Worm (Caenorhabditis elegans): ENCODE data around the gene twnk-1.

twnk-1 gene

DNA sequence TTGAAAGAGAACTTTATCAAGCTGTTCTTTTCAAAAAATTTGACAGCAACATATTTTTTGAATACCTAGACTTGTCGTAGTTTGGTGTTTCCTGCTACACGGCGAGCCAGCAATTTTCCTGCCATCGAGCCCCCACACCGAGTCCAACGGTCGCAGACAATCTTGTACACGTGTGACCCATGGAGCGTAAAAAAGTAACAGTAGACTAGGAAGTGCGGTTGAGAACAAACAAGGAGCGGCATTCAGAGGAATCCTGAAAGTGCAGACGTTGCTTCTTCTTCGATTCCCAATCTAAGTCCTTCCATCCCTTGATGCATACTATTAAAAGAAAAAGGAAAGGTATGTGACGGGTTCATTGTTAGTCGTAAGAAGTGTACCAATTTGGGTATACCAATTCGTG is at the start of gene twnk-1:
Gene twnk-1, plus strand, starts transcription at position 301 of the 400 bp plus-strand sequence.
- no peak for TF ChIP-seq elt-3 (tag; optimal IDR thresholded peaks at IDR 0.05)

DNA sequence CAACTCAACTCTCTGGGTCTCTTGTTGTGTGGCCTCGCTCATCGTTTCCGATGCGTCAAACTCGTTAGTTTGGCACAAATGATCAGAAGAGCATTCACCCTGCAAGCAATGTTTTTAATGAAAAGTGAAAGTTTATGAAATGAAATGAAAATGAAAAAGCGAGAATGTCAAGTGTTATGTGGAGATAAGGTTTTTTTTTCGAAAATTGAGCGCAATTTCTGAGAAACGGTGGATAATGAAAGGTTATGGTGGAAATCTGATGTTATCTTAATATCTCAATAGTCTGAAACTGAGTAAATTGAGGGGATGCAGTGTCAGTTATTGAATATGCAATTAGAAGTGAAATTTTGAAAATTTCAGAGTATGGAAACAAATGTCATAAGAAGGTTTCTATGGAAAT is 47.8 kb upstream of the twnk-1 start, which contains the start of gene gnrr-4:
Gene gnrr-4, minus strand, starts transcription at position 101 of the 400 bp plus-strand sequence.
- TF ChIP-seq sem-4 (tag; optimal IDR thresholded peaks at IDR 0.05) (no peak), ztf-1 (GFP tag; conservative IDR thresholded peaks at IDR 0.05) (no peak), dmd-4 (tag; optimal IDR thresholded peaks at IDR 0.05) (no peak), ama-1 (optimal IDR thresholded peaks at IDR 0.05) (no peak), unc-62 (GFP tag; optimal IDR thresholded peaks at IDR 0.05) (no peak), alr-1 (tag; optimal IDR thresholded peaks at IDR 0.05) (no peak), snpc-4 (tag; optimal IDR thresholded peaks at IDR 0.05) (no peak), peb-1 (tag; optimal IDR thresholded peaks at IDR 0.05) (no peak), gmeb-1 (tag; optimal IDR thresholded peaks at IDR 0.05) (no peak), R02D3.7 (tag; optimal IDR thresholded peaks at IDR 0.05) (no peak), sma-9 (GFP tag; optimal IDR thresholded peaks at IDR 0.05) (no peak), sma-9 (tag; optimal IDR thresholded peaks at IDR 0.05) (no peak), nhr-77 (tag; optimal IDR thresholded peaks at IDR 0.05) (no peak)

DNA sequence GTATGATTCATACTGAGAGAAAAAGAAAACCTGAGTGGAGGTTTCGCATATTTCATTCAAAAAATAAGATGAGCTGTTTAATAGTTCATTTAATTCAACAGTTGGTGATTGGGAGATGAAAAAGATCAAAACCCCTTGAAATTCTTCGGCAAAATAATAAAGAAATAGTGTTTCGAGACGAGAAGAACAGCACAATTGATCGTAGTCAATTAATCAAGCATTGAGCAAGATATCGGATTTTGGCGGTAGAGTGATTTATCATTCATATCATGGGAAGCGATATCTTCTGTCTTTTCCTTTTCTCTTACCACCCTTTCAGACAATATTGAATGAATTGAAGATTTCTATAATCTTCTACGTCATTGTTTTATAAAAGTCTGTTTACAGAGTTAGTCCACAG is 44.4 kb upstream of the twnk-1 start:
- TF ChIP-seq unc-55 (GFP tag; optimal IDR thresholded peaks at IDR 0.05) (no peak), ama-1 (optimal IDR thresholded peaks at IDR 0.05) (no peak), nhr-10 (tag; optimal IDR thresholded peaks at IDR 0.05) (no peak), mab-5 (tag; optimal IDR thresholded peaks at IDR 0.05) (peak; percentile 4), crh-2 (tag; optimal IDR thresholded peaks at IDR 0.05) (no peak)

DNA sequence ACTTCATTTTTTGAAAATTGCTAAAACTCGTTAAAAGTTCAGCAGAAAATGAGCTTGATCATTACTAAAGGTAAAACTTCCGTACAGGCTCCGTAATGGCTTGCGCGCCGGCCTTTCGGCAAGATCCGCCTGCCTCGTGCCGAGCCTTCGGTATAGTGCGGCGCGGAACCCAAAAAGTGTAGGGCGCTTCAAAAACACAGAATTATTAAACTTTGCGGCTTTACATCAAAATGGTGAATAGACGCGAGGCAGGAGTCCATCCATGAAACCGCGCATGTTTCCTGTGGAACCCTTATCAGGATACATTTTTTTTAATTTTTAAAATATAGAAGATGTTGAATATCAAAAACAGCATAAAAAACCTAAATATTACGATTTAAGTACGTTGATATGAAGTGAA is 37.9 kb upstream of the twnk-1 start:
- TF ChIP-seq peb-1 (tag; optimal IDR thresholded peaks at IDR 0.05) (no peak), snpc-4 (tag; optimal IDR thresholded peaks at IDR 0.05) (peak; percentile 38)

DNA sequence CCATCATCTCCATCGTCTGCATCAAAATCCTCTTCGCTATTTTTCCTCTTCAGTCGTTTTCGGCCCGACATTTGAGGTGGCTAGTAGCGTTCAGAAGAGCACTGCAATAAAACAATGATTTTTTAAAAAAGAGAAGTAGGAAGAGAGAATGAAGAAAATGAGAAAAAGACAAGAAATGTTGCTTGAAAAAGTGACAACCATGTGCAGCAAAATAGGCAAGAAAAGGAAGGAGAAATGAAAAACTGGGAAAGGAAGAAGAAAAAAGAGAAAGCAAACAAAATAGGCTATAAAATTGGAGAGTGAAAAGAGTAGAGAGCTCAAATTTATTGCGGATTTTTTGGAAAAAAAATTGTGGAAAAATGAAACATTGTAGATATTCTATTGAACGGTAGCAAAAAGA is 27.7 kb upstream of the twnk-1 start, which contains the start of gene tag-294:
Gene tag-294, minus strand, starts transcription at position 101 of the 400 bp plus-strand sequence.
- TF ChIP-seq nhr-129 (tag; optimal IDR thresholded peaks at IDR 0.05) (no peak), unc-55 (GFP tag; optimal IDR thresholded peaks at IDR 0.05) (peak; percentile 73)

DNA sequence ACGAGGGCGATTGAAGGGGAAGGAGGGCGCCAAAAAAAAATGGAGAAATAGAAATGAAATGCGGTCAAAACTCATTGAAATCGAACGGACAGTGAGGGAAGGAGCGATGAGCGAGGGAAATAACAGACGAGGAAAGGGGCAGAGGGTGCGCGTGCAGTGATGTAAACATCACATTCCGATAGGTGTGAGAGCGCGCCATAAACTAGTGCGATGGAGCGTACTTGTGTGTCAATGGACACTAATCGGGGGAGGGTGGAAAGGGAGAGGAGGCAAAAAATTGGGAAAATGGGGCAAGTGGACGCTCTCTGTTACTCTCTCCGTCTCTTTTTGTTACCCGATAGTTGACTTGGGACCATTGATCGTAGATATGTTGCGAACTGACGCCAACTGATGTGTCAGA is 27.1 kb upstream of the twnk-1 start:
- TF ChIP-seq nhr-129 (tag; optimal IDR thresholded peaks at IDR 0.05) (peak; percentile 91), F13H6.1 (tag; optimal IDR thresholded peaks at IDR 0.05) (peak; percentile 73), unc-55 (GFP tag; optimal IDR thresholded peaks at IDR 0.05) (peak; percentile 14), aly-2 (tag; optimal IDR thresholded peaks at IDR 0.05) (no peak), nhr-10 (tag; optimal IDR thresholded peaks at IDR 0.05) (no peak), lin-11 (tag; optimal IDR thresholded peaks at IDR 0.05) (peak; percentile 70), C34F6.9 (tag; optimal IDR thresholded peaks at IDR 0.05) (peak; percentile 58), zag-1 (tag; optimal IDR thresholded peaks at IDR 0.05) (peak; percentile 29), nhr-21 (tag; optimal IDR thresholded peaks at IDR 0.05) (no peak), unc-39 (tag; optimal IDR thresholded peaks at IDR 0.05) (no peak), lsy-2 (tag; optimal IDR thresholded peaks at IDR 0.05) (peak in 1 of 2 experiments; percentile 60), blmp-1 (tag; optimal IDR thresholded peaks at IDR 0.05; ENCODE audit: insufficient read depth) (peak; percentile 2), R02D3.7 (tag; optimal IDR thresholded peaks at IDR 0.05) (no peak), mdl-1 (tag; optimal IDR thresholded peaks at IDR 0.05) (no peak), mab-5 (tag; optimal IDR thresholded peaks at IDR 0.05) (peak; percentile 37), egl-27 (tag; optimal IDR thresholded peaks at IDR 0.05) (no peak), fos-1 (tag; optimal IDR thresholded peaks at IDR 0.05) (peak; percentile 57), sma-3 (GFP tag; optimal IDR thresholded peaks at IDR 0.05) (no peak), peb-1 (tag; optimal IDR thresholded peaks at IDR 0.05) (no peak), ZK546.5 (tag; optimal IDR thresholded peaks at IDR 0.05) (no peak), nhr-11 (tag; optimal IDR thresholded peaks at IDR 0.05) (no peak), crh-2 (tag; optimal IDR thresholded peaks at IDR 0.05) (peak; percentile 58), nhr-25 (tag; optimal IDR thresholded peaks at IDR 0.05) (peak; percentile 5), Y55F3AM.14 (GFP tag; optimal IDR thresholded peaks at IDR 0.05) (no peak)

Data from whole organism, L2 larva.